Worm (Caenorhabditis elegans) whole organism, midembryonic: ENCODE results near the gene C14B1.2.

Source experiments
- T22C8.4 ChIP-seq: fragments of 200-800 bp; sonication (Bioruptor generic); IDR thresholded peaks from 2 replicates; pipeline ENCODE4 v1.3.6; 2022; ENCODE audit warnings: missing genetic modification characterization, missing compliant biosample characterization
- cog-1 ChIP-seq: sonication (generic microtip); optimal IDR thresholded peaks from 2 replicates; lab custom pipeline; 2016; ENCODE audit warnings: missing genetic modification characterization, missing compliant biosample characterization
- flt-1 ChIP-seq: fragments of 200-800 bp; sonication (Bioruptor generic); IDR thresholded peaks from 2 replicates; pipeline ENCODE4 v1.3.6; 2022; ENCODE audit warnings: missing genetic modification characterization, missing compliant biosample characterization
- klf-2 ChIP-seq: fragments of 200-800 bp; sonication (Bioruptor generic); conservative IDR thresholded peaks from 2 replicates; pipeline ENCODE4 v1.3.6; 2022; ENCODE audit warnings: missing genetic modification reagents, missing genetic modification characterization, missing compliant biosample characterization
- med-1 ChIP-seq: sonication (generic microtip); optimal IDR thresholded peaks from 2 replicates; lab custom pipeline; 2017; ENCODE audit warnings: missing genetic modification characterization, mild to moderate bottlenecking, missing compliant biosample characterization, antibody characterized with exemption, missing genetic modification reagents; ENCODE audit not compliant: insufficient read depth
- ref-1 ChIP-seq: fragments of 200-800 bp; sonication (Bioruptor generic); conservative IDR thresholded peaks from 2 replicates; pipeline ENCODE4 v1.3.6; 2022; ENCODE audit warnings: missing genetic modification reagents, missing genetic modification characterization, missing compliant biosample characterization
- tab-1 ChIP-seq: fragments of 200-800 bp; sonication (Bioruptor generic); IDR thresholded peaks from 2 replicates; pipeline ENCODE4 v1.3.6; 2022; ENCODE audit warnings: missing genetic modification characterization, missing compliant biosample characterization
- ztf-29 ChIP-seq: fragments of 200-800 bp; sonication (Bioruptor generic); IDR thresholded peaks from 2 replicates; pipeline ENCODE4 v1.3.6; 2022; ENCODE audit warnings: missing genetic modification reagents, missing genetic modification characterization, missing compliant biosample characterization

DNA sequence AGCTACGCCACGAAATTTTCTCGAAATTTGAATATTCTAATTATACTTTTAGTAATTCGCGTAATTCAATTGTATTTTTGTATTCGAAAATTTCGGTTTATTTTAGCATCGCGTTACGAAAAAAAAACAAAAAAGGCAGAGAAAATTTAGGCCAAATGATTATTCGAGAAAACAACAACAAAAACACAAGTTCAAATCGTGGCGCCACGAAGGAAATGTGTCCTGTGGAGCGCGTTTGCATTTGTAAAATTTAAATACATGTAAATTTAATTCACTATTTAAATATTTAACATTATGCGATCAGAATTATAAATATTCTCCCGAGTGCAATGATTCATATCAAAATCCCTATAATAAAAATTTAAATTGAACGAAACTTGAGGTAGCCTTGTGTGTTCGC is 21.7 kb downstream of the C14B1.2 start:
- TF ChIP-seq cog-1: no peak
- TF ChIP-seq med-1: no peak
- TF ChIP-seq klf-2 (GFP tag; lab: Robert Waterston, UW): no peak
- no peak for TF ChIP-seq flt-1 (GFP tag; lab: Robert Waterston, UW)
- TF ChIP-seq tab-1 (GFP tag; lab: Robert Waterston, UW): no peak
- no peak for TF ChIP-seq T22C8.4 (GFP tag; lab: Robert Waterston, UW)
- TF ChIP-seq ztf-29 (GFP tag; lab: Robert Waterston, UW): no peak
- TF ChIP-seq ref-1 (GFP tag; lab: Robert Waterston, UW): no peak
